Fruit fly (Drosophila melanogaster) whole organism, wandering third instar larva: ENCODE results near the gene Tpst.

Experiments used
- Abd-B ChIP-seq: fragments of >200 bp; optimal IDR thresholded peaks from 2 replicates; lab custom pipeline; 2017; ENCODE audit warnings: missing biosample characterization, missing genetic modification characterization
- CG32264 ChIP-seq: fragments of 200-800 bp; sonication (Bioruptor generic); optimal IDR thresholded peaks from 2 replicates; lab custom pipeline; 2016; ENCODE audit warnings: missing biosample characterization, missing genetic modification characterization
- CG9705 ChIP-seq: fragments of 200-800 bp; sonication (Bioruptor generic); optimal IDR thresholded peaks from 2 replicates; lab custom pipeline; 2018; ENCODE audit warnings: missing biosample characterization, mild to moderate bottlenecking, missing genetic modification characterization
- CrebA ChIP-seq: fragments of 200-800 bp; sonication (Bioruptor generic); optimal IDR thresholded peaks from 2 replicates; lab custom pipeline; 2016; ENCODE audit warnings: missing biosample characterization, mild to moderate bottlenecking, missing genetic modification characterization, borderline replicate concordance
- Dfd ChIP-seq: fragments of >200 bp; optimal IDR thresholded peaks from 2 replicates; lab custom pipeline; 2017; ENCODE audit warnings: missing biosample characterization, missing genetic modification characterization
- Dif ChIP-seq: fragments of 200-275, 200-300 bp; sonication (Bioruptor generic); optimal IDR thresholded peaks from 2 replicates; lab custom pipeline; 2018; ENCODE audit warnings: missing biosample characterization, missing genetic modification characterization; ENCODE audit not compliant: partially characterized antibody
- GATAd ChIP-seq: sonication (Bioruptor generic); optimal IDR thresholded peaks from 2 replicates; lab custom pipeline; 2016; ENCODE audit warnings: missing biosample characterization, missing genetic modification characterization
- HLH106 ChIP-seq: fragments of 200-800 bp; optimal IDR thresholded peaks from 3 replicates; lab custom pipeline; 2019; ENCODE audit warnings: missing biosample characterization, mild to moderate bottlenecking, missing genetic modification characterization, moderate library complexity
- Hnf4 ChIP-seq: fragments of 200-800 bp; sonication (Bioruptor generic); optimal IDR thresholded peaks from 2 replicates; lab custom pipeline; 2016; ENCODE audit warnings: missing biosample characterization, mild to moderate bottlenecking, missing genetic modification characterization
- Hr78 ChIP-seq: fragments of >200 bp; optimal IDR thresholded peaks from 2 replicates; lab custom pipeline; 2017; ENCODE audit warnings: missing biosample characterization, missing genetic modification characterization
- Hr83 ChIP-seq: fragments of 200-300 bp; sonication (Bioruptor generic); optimal IDR thresholded peaks from 2 replicates; lab custom pipeline; 2016; ENCODE audit warnings: missing biosample characterization, mild to moderate bottlenecking, missing genetic modification characterization, moderate library complexity; ENCODE audit not compliant: poor library complexity, severe bottlenecking
- Jra ChIP-seq: sonication (Bioruptor generic); optimal IDR thresholded peaks from 2 replicates; lab custom pipeline; 2016; ENCODE audit warnings: missing biosample characterization, missing genetic modification characterization
- Mio ChIP-seq: sonication (Bioruptor generic); optimal IDR thresholded peaks from 2 replicates; lab custom pipeline; 2016; ENCODE audit warnings: missing biosample characterization, missing genetic modification characterization
- Myc ChIP-seq: fragments of >200 bp; optimal IDR thresholded peaks from 2 replicates; lab custom pipeline; 2017
- N ChIP-seq: fragments of >200 bp; optimal IDR thresholded peaks from 2 replicates; lab custom pipeline; 2018; ENCODE audit warnings: missing biosample characterization, missing external identifiers, missing genetic modification characterization
- OdsH ChIP-seq: fragments of 200-800 bp; sonication (Bioruptor generic); optimal IDR thresholded peaks from 2 replicates; lab custom pipeline; 2016; ENCODE audit warnings: missing biosample characterization, mild to moderate bottlenecking, missing genetic modification characterization
- Rel ChIP-seq, 2 experiments: fragments of 200-800 bp; sonication (Bioruptor generic) in 1 of 2; optimal IDR thresholded peaks; 2 replicates in 1 of 2; 3 replicates in 1 of 2; lab custom pipeline; 2016 to 2019; ENCODE audit warnings: mild to moderate bottlenecking in 2 of 2, missing biosample characterization in 2 of 2, missing genetic modification characterization in 2 of 2, moderate library complexity in 1 of 2
- Sp1 ChIP-seq: fragments of 200-800 bp; sonication (Bioruptor generic); optimal IDR thresholded peaks from 3 replicates; lab custom pipeline; 2019; ENCODE audit warnings: missing biosample characterization, mild to moderate bottlenecking, missing genetic modification characterization, moderate library complexity
- Vsx2 ChIP-seq: fragments of 200-300, 225-300 bp; sonication (Bioruptor generic); optimal IDR thresholded peaks from 2 replicates; lab custom pipeline; 2018; ENCODE audit warnings: missing biosample characterization, missing genetic modification characterization; ENCODE audit not compliant: partially characterized antibody
- br ChIP-seq: fragments of 200-800 bp; sonication (Bioruptor generic); optimal IDR thresholded peaks from 2 replicates; lab custom pipeline; 2016; ENCODE audit warnings: missing biosample characterization, missing genetic modification characterization
- brk ChIP-seq: fragments of 200-800 bp; sonication (Bioruptor generic); optimal IDR thresholded peaks from 2 replicates; lab custom pipeline; 2016; ENCODE audit warnings: missing biosample characterization, mild to moderate bottlenecking, missing genetic modification characterization
- dl ChIP-seq, 2 experiments: fragments of 175-275, 200-275 bp in 1 of 2; fragments of 200-275 bp in 1 of 2; sonication (Bioruptor generic); optimal IDR thresholded peaks; lab custom pipeline; 2018; ENCODE audit warnings: mild to moderate bottlenecking in 2 of 2, missing biosample characterization in 2 of 2, missing genetic modification characterization in 2 of 2, moderate library complexity in 2 of 2; ENCODE audit not compliant: partially characterized antibody in 2 of 2, insufficient read depth in 1 of 2
- dmrt93B ChIP-seq: fragments of 200-800 bp; sonication (Bioruptor generic); optimal IDR thresholded peaks from 2 replicates; lab custom pipeline; 2018; ENCODE audit warnings: missing biosample characterization, mild to moderate bottlenecking, missing genetic modification characterization
- dsf ChIP-seq: sonication (Bioruptor generic); optimal IDR thresholded peaks from 2 replicates; lab custom pipeline; 2016; ENCODE audit warnings: missing biosample characterization, missing genetic modification characterization, borderline replicate concordance
- ey ChIP-seq: fragments of 200-800 bp; sonication (Bioruptor generic); optimal IDR thresholded peaks from 2 replicates; lab custom pipeline; 2016; ENCODE audit warnings: missing biosample characterization, missing genetic modification characterization
- foxo ChIP-seq, 2 experiments: fragments of 200-800 bp; sonication (Bioruptor generic); optimal IDR thresholded peaks; 2 replicates in 1 of 2; 3 replicates in 1 of 2; lab custom pipeline; 2016 to 2017; ENCODE audit warnings: missing biosample characterization in 2 of 2, missing genetic modification characterization in 2 of 2
- fru ChIP-seq: fragments of 200-800 bp; sonication (Bioruptor generic); optimal IDR thresholded peaks from 3 replicates; lab custom pipeline; 2016; ENCODE audit warnings: missing biosample characterization, mild to moderate bottlenecking, missing genetic modification characterization
- h ChIP-seq: fragments of 200-800 bp; sonication (Bioruptor generic); optimal IDR thresholded peaks from 3 replicates; lab custom pipeline; 2016; ENCODE audit warnings: missing biosample characterization, mild to moderate bottlenecking, missing genetic modification characterization
- jim ChIP-seq: fragments of 175-275, 200-325 bp; sonication (Bioruptor generic); optimal IDR thresholded peaks from 2 replicates; lab custom pipeline; 2016; ENCODE audit warnings: missing biosample characterization, mild to moderate bottlenecking, missing genetic modification characterization
- lola ChIP-seq: fragments of >200 bp; optimal IDR thresholded peaks from 2 replicates; lab custom pipeline; 2017; ENCODE audit warnings: missing biosample characterization, missing genetic modification characterization
- pan ChIP-seq: fragments of >200 bp; optimal IDR thresholded peaks from 2 replicates; lab custom pipeline; 2017
- psq ChIP-seq: fragments of 200-800 bp; sonication (Bioruptor generic); optimal IDR thresholded peaks from 3 replicates; lab custom pipeline; 2017; ENCODE audit warnings: missing biosample characterization, mild to moderate bottlenecking, missing genetic modification characterization, moderate library complexity
- rgr ChIP-seq: fragments of 200-800 bp; sonication (Bioruptor generic); optimal IDR thresholded peaks from 3 replicates; lab custom pipeline; 2016; ENCODE audit warnings: missing biosample characterization, mild to moderate bottlenecking, missing genetic modification characterization
- sage ChIP-seq: fragments of 200-800 bp; sonication (Bioruptor generic); optimal IDR thresholded peaks from 2 replicates; lab custom pipeline; 2016; ENCODE audit warnings: missing biosample characterization, mild to moderate bottlenecking, missing genetic modification characterization
- sv ChIP-seq: fragments of 200-800 bp; sonication (Bioruptor generic); optimal IDR thresholded peaks from 3 replicates; lab custom pipeline; 2016; ENCODE audit warnings: missing biosample characterization, missing genetic modification characterization
- tai ChIP-seq: sonication (Bioruptor generic); optimal IDR thresholded peaks from 2 replicates; lab custom pipeline; 2016; ENCODE audit warnings: missing biosample characterization, missing genetic modification characterization
- usp ChIP-seq: fragments of >200 bp; optimal IDR thresholded peaks from 2 replicates; lab custom pipeline; 2017; ENCODE audit warnings: missing biosample characterization, missing genetic modification characterization
- woc ChIP-seq: sonication (Bioruptor generic); optimal IDR thresholded peaks from 2 replicates; lab custom pipeline; 2016; ENCODE audit warnings: missing biosample characterization, mild to moderate bottlenecking, missing genetic modification characterization

The Tpst gene

DNA sequence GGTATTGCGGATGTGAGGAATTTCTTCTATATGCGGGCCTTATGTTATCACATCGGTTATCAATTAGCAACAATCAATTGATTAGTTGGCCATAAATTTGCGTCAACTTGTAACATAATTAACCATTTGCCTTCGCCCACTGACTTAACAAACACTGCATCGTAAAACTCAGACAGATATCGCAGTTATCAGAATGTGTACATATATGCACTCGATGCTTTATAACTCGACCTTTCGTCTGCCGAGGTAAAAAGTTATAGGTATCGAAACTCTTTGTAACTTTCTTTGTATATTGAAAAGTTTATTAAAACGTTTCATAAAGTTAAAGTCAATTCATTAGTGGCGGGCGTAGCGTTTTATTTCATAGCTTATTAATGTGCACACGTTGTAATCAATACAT is 581 bp upstream of the Tpst start:
- TF ChIP-seq woc (GFP tag; lab: Kevin White, UChicago), result no peak
- no peak for TF ChIP-seq Jra (GFP tag; lab: Kevin White, UChicago)

DNA sequence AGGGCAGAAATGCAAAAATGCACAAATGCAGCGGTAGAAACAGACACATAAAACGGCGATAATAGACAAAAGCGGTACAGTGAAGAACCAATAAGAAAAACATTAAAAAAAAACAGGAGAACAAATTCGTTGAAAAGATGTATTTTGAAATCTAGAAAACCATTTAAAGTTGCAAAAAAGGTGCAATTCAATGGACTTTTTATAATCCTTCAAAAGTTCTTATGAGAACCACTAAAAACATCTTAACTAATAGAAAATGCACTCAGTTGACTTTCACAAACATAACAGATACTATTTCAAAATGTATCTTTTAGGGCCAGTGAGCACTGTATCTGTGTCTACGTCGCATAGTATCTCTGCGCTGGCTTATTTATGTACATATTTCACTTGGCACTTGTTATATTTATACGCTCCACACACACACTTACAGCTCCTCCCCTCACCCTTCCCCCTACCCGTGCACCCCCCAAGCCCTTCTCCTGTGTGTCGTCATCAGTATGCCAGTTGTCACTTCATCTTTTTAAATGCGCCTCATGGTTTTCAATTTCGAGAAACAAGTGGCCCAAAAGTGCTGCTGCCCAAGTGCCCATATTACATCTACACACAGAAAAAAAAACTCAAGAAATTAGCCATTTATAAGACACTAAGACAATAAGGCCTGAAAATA is 2.0 kb downstream of the Tpst start:
- TF ChIP-seq ey (GFP tag; lab: Kevin White, UChicago), result no peak
- TF ChIP-seq foxo (GFP tag; optimal IDR thresholded peaks at IDR 0.05; lab: Kevin White, UChicago), result no peak
- no peak for TF ChIP-seq Sp1 (GFP tag; lab: Kevin White, UChicago)
- TF ChIP-seq Vsx2 (GFP tag; lab: Kevin White, UChicago), result no peak
- TF ChIP-seq Dfd, result no peak
- TF ChIP-seq N, result no peak
- no peak for TF ChIP-seq dl (GFP tag; optimal IDR thresholded peaks at IDR 0.05; lab: Kevin White, UChicago; ENCODE audit: insufficient read depth in 1 of 2, partially characterized antibody in 2 of 2)
- TF ChIP-seq CG32264, result no peak
- TF ChIP-seq sv (GFP tag; lab: Kevin White, UChicago), result no peak
- TF ChIP-seq GATAd, result no peak
- TF ChIP-seq tai (GFP tag; lab: Kevin White, UChicago), result no peak
- no peak for TF ChIP-seq CG9705 (GFP tag; lab: Kevin White, UChicago)
- no peak for TF ChIP-seq lola (GFP tag; lab: Kevin White, UChicago)
- TF ChIP-seq Myc (lab: Kevin White, UChicago), result no peak
- no peak for TF ChIP-seq usp (GFP tag; lab: Kevin White, UChicago)
- TF ChIP-seq woc (GFP tag; lab: Kevin White, UChicago), result no peak
- no peak for TF ChIP-seq fru (GFP tag; lab: Kevin White, UChicago)
- no peak for TF ChIP-seq Rel (GFP tag; optimal IDR thresholded peaks at IDR 0.05; lab: Kevin White, UChicago)
- no peak for TF ChIP-seq Rel (tag; optimal IDR thresholded peaks at IDR 0.05; lab: Kevin White, UChicago)
- no peak for TF ChIP-seq Abd-B (GFP tag; lab: Kevin White, UChicago)
- TF ChIP-seq, all 38 proteins: peak for 0

DNA sequence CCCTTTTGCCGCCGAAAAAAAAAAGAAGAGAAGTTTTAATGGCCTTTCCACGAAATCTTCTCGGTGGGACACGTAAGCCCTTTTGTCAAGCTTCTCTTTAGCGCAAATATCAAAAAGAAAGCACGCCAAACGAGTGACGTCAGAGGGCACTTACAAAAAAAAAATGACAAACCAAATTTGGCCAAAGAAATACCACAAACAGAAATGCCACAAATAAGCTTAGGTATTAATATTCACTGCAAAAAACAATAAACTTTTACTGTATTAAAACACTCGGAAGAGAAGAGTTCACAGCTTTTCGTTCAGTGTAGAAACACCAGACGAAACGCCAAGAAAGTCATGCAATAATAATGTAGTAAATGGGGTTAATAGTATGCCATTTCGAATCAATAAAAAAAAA is 4.5 kb downstream of the Tpst start:
- TF ChIP-seq fru (GFP tag; lab: Kevin White, UChicago), result peak; percentile 57
- TF ChIP-seq Myc (lab: Kevin White, UChicago), result no peak
- no peak for TF ChIP-seq CrebA (GFP tag; lab: Kevin White, UChicago)
- no peak for TF ChIP-seq brk
- TF ChIP-seq Dfd, result no peak
- no peak for TF ChIP-seq lola (GFP tag; lab: Kevin White, UChicago)
- TF ChIP-seq br (GFP tag; lab: Kevin White, UChicago), result peak; percentile 41
- TF ChIP-seq rgr, result peak; percentile 16
- TF ChIP-seq sv (GFP tag; lab: Kevin White, UChicago), result no peak
- TF ChIP-seq h (GFP tag; lab: Kevin White, UChicago), result peak; percentile 32
- no peak for TF ChIP-seq CG32264
- TF ChIP-seq pan (lab: Kevin White, UChicago), result no peak
- no peak for TF ChIP-seq Vsx2 (GFP tag; lab: Kevin White, UChicago)
- peak; percentile 38 for TF ChIP-seq ey (GFP tag; lab: Kevin White, UChicago)
- TF ChIP-seq Mio, result no peak
- TF ChIP-seq N, result no peak
- TF ChIP-seq CG9705 (GFP tag; lab: Kevin White, UChicago), result no peak
- no peak for TF ChIP-seq Jra (GFP tag; lab: Kevin White, UChicago)
- TF ChIP-seq GATAd, result no peak
- no peak for TF ChIP-seq jim (GFP tag; lab: Kevin White, UChicago)
- TF ChIP-seq Rel (GFP tag; optimal IDR thresholded peaks at IDR 0.05; lab: Kevin White, UChicago), result no peak
- no peak for TF ChIP-seq Rel (tag; optimal IDR thresholded peaks at IDR 0.05; lab: Kevin White, UChicago)
- TF ChIP-seq dl (GFP tag; optimal IDR thresholded peaks at IDR 0.05; lab: Kevin White, UChicago; ENCODE audit: insufficient read depth in 1 of 2, partially characterized antibody in 2 of 2), result no peak
- TF ChIP-seq Abd-B (GFP tag; lab: Kevin White, UChicago), result no peak
- TF ChIP-seq woc (GFP tag; lab: Kevin White, UChicago), result no peak
- no peak for TF ChIP-seq HLH106
- peak; percentile 22 for TF ChIP-seq Hnf4 (GFP tag; lab: Kevin White, UChicago)
- TF ChIP-seq foxo (GFP tag; optimal IDR thresholded peaks at IDR 0.05; lab: Kevin White, UChicago), result peak in 1 of 2 experiments; percentile 52
- TF ChIP-seq Dif (GFP tag; lab: Kevin White, UChicago), result no peak
- TF ChIP-seq sage (GFP tag; lab: Kevin White, UChicago), result no peak
- TF ChIP-seq psq (GFP tag; lab: Kevin White, UChicago), result peak; percentile 25
- TF ChIP-seq tai (GFP tag; lab: Kevin White, UChicago), result no peak
- TF ChIP-seq dsf (GFP tag; lab: Kevin White, UChicago), result no peak
- no peak for TF ChIP-seq dmrt93B (GFP tag; lab: Kevin White, UChicago)
- no peak for TF ChIP-seq Hr83 (GFP tag; lab: Kevin White, UChicago)
- no peak for TF ChIP-seq Sp1 (GFP tag; lab: Kevin White, UChicago)
- TF ChIP-seq usp (GFP tag; lab: Kevin White, UChicago), result no peak
- TF ChIP-seq OdsH (GFP tag; lab: Kevin White, UChicago), result no peak
- TF ChIP-seq Hr78 (GFP tag; lab: Kevin White, UChicago), result no peak
